Worm (Caenorhabditis elegans) whole organism, L1 larva: ENCODE results near the gene H34I24.2.

ENCODE experiments used
- aly-2 ChIP-seq: fragments of 150-350 bp; optimal IDR thresholded peaks from 2 replicates; lab custom pipeline; 2014; ENCODE audit warnings: missing biosample characterization, missing genetic modification characterization
- ama-1 ChIP-seq: fragments of 150-350 bp; optimal IDR thresholded peaks from 2 replicates; lab custom pipeline; 2014
- blmp-1 ChIP-seq: fragments of 150-350 bp; optimal IDR thresholded peaks from 2 replicates; lab custom pipeline; 2014; ENCODE audit warnings: missing biosample characterization, missing genetic modification characterization
- dpl-1 ChIP-seq, 3 experiments: fragments of 150-350 bp in 2 of 3; sonication (generic microtip) in 1 of 3; optimal IDR thresholded peaks; 2 replicates each; lab custom pipeline; 2014 to 2017; ENCODE audit warnings: missing biosample characterization in 3 of 3, missing genetic modification characterization in 3 of 3, missing genetic modification reagents in 3 of 3
- egl-13 ChIP-seq: sonication (generic microtip); optimal IDR thresholded peaks from 2 replicates; lab custom pipeline; 2016; ENCODE audit warnings: missing genotype, missing genetic modification reagents, missing genetic modification characterization, missing compliant biosample characterization
- elt-3 ChIP-seq, 6 experiments: fragments of 150-350 bp in 1 of 6; sonication (generic microtip); optimal IDR thresholded peaks; 2 replicates each; lab custom pipeline; 2017 to 2018; ENCODE audit warnings: missing biosample characterization in 6 of 6, missing genetic modification characterization in 6 of 6, inconsistent platforms in 1 of 6
- fkh-8 ChIP-seq: sonication (generic microtip); optimal IDR thresholded peaks from 2 replicates; lab custom pipeline; 2016; ENCODE audit warnings: mild to moderate bottlenecking, missing genetic modification characterization, missing compliant biosample characterization
- jun-1 ChIP-seq: fragments of 150-350 bp; optimal IDR thresholded peaks from 2 replicates; lab custom pipeline; 2014; ENCODE audit warnings: missing biosample characterization, missing genetic modification reagents, missing genetic modification characterization
- lin-35 ChIP-seq, 2 experiments: fragments of 150-350 bp; optimal IDR thresholded peaks; 2 replicates each; lab custom pipeline; 2014; ENCODE audit warnings: missing biosample characterization in 2 of 2, missing genetic modification characterization in 2 of 2, missing genetic modification reagents in 2 of 2
- nhr-11 ChIP-seq: fragments of 150-350 bp; optimal IDR thresholded peaks from 2 replicates; lab custom pipeline; 2014; ENCODE audit warnings: missing biosample characterization, missing genetic modification characterization
- nhr-76 ChIP-seq: sonication (generic microtip); optimal IDR thresholded peaks from 2 replicates; lab custom pipeline; 2017; ENCODE audit warnings: missing biosample characterization, missing genetic modification characterization
- nhr-77 ChIP-seq: fragments of 150-350 bp; optimal IDR thresholded peaks from 2 replicates; lab custom pipeline; 2014; ENCODE audit warnings: missing biosample characterization, missing genetic modification characterization
- tbx-2 ChIP-seq: sonication (generic microtip); optimal IDR thresholded peaks from 2 replicates; lab custom pipeline; 2016; ENCODE audit warnings: missing genetic modification characterization, missing compliant biosample characterization
- unc-130 ChIP-seq: fragments of 150-350 bp; optimal IDR thresholded peaks from 2 replicates; lab custom pipeline; 2017; ENCODE audit warnings: missing biosample characterization, missing genetic modification characterization, inconsistent platforms

- TF ChIP-seq dpl-1 (GFP tag; optimal IDR thresholded peaks at IDR 0.05; lab: Kevin White, UChicago) (peak; percentile 67 to 76 (median 73)), nhr-76 (no peak), nhr-77 (tag; lab: Kevin White, UChicago) (peak; percentile 71), unc-130 (tag; lab: Kevin White, UChicago) (no peak), elt-3 (tag; optimal IDR thresholded peaks at IDR 0.05; lab: Kevin White, UChicago) (peak; percentile 34 to 96 (median 92)), fkh-8 (tag; lab: Kevin White, UChicago) (no peak), jun-1 (tag; lab: Kevin White, UChicago) (peak; percentile 55), tbx-2 (peak; percentile 72), lin-35 (GFP tag; optimal IDR thresholded peaks at IDR 0.05; lab: Kevin White, UChicago) (peak; percentile 39 to 79), nhr-11 (no peak), ama-1 (no peak), blmp-1 (tag; lab: Kevin White, UChicago) (peak; percentile 97), aly-2 (no peak), egl-13 (no peak)
Measured at ce11 chrIII:2875946-2876345, 34.1 kb downstream of the H34I24.2 start.
